Fruit fly (Drosophila melanogaster): ENCODE data around the gene Eo.

Gene Eo

DNA sequence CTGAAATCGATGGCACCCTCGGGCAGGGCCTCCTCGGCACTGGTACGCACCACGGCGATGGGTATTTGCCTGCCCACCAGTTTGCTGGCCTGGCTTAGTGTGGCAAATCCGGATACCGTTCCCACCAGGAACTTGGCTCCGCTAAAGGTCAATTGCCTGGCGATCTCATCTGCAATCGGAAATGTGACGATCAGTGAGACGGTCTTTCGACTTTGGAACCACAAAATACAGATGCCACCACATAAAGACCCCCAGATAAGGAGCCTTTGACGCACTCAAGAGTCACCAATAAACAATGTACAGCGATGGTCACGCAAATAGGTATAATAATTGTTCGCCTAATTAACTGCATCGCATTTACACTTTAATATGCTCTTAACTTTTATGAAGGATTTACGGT lies 17.6 kb upstream of the Eo start:
- TF ChIP-seq CG7101 (tag; optimal IDR thresholded peaks at IDR 0.05) (no peak), toe (GFP tag; optimal IDR thresholded peaks at IDR 0.05) (no peak), CG11617 (GFP tag; optimal IDR thresholded peaks at IDR 0.05) (no peak), Hr96 (GFP tag; optimal IDR thresholded peaks at IDR 0.05) (no peak), Mnt (GFP tag; optimal IDR thresholded peaks at IDR 0.05) (no peak), ovo (GFP tag; optimal IDR thresholded peaks at IDR 0.05) (no peak), cnc (optimal IDR thresholded peaks at IDR 0.05) (no peak), Crg-1 (GFP tag; optimal IDR thresholded peaks at IDR 0.05) (no peak), CG7045 (GFP tag; optimal IDR thresholded peaks at IDR 0.05) (no peak)

DNA sequence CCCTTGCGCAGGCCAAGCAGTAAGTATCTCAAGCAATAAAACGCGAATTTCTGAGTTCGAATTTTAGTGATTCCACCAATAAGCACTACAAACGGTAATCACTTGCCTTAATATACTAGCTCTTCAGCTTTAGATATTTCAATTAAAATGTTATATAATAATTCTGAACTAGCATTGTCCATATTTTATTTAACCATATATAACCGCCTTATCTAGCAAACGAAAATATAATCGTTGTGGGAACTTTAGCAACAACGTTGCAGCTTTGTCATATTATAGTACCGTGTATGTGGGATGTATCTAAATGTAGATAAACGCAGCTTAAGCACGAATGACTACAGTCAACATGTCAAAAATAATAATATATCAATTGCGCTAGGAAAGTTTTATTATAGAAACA lies 12.7 kb upstream of the Eo start:
- TF ChIP-seq CG7045 (GFP tag; optimal IDR thresholded peaks at IDR 0.05), result no peak
- TF ChIP-seq cic (GFP tag; optimal IDR thresholded peaks at IDR 0.05), result no peak
- no peak for TF ChIP-seq Clk (GFP tag; optimal IDR thresholded peaks at IDR 0.05)
- TF ChIP-seq CG12768 (GFP tag; optimal IDR thresholded peaks at IDR 0.05), result no peak
- no peak for TF ChIP-seq CG14711 (tag; optimal IDR thresholded peaks at IDR 0.05)
- TF ChIP-seq kay (GFP tag; ENCODE audit: borderline replicate concordance), result peak; percentile 50
- no peak for TF ChIP-seq cnc (optimal IDR thresholded peaks at IDR 0.05)

DNA sequence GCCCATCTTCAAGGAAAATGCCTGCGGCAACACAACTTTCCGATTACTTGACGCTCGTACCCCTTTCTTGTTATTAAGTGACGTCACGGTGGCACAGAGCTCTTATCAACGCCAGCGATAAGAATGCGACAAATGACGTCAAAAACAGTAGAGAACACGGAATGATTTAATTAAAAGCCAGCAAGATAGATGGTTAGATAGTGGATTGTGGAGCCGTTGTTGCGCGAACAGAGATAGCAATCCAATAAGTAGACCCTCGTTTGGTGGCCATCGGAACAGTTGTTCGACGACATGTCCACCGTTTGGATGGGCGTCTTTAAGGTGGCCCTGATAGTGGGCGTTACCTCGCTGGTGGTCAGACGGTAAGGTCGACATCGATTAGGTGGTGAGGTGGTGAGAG lies 11.2 kb upstream of the Eo start:
- TF ChIP-seq ovo (GFP tag; optimal IDR thresholded peaks at IDR 0.05), result no peak
- no peak for TF ChIP-seq Hr96 (GFP tag; optimal IDR thresholded peaks at IDR 0.05)
- no peak for TF ChIP-seq tj (GFP tag; optimal IDR thresholded peaks at IDR 0.05)
- peak; percentile 26 for TF ChIP-seq cic (GFP tag; optimal IDR thresholded peaks at IDR 0.05)

DNA sequence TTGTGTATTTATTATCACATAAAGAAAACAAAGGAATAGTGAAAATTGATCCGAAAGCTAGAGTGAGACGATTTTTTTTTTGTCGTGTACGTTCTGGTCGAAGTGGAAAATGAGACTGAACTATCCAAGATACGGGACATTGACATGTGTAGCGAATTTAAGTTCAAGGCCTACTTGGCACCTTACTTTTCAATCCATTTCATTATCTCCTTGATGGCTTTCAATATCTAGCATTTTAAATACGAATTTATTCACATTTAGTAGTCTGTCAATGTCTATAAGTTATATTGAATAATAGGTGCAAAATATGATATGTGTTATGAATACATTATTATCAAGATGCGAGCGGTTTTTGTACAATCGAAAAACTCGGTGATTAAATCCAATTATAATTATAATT lies 10.2 kb upstream of the Eo start, which contains the start of gene CG32591:
Gene CG32591 (minus strand): TSS at position 101 of the 400 bp plus-strand sequence.
- TF ChIP-seq Clk (GFP tag; optimal IDR thresholded peaks at IDR 0.05) (no peak), CG14711 (tag; optimal IDR thresholded peaks at IDR 0.05) (no peak), CG12768 (GFP tag; optimal IDR thresholded peaks at IDR 0.05) (no peak), kay (GFP tag; ENCODE audit: borderline replicate concordance) (no peak), cic (GFP tag; optimal IDR thresholded peaks at IDR 0.05) (no peak), toe (GFP tag; optimal IDR thresholded peaks at IDR 0.05) (no peak), Crg-1 (GFP tag; optimal IDR thresholded peaks at IDR 0.05) (no peak), CG33017 (tag; optimal IDR thresholded peaks at IDR 0.05) (no peak), ovo (GFP tag; optimal IDR thresholded peaks at IDR 0.05) (no peak), CG7045 (GFP tag; optimal IDR thresholded peaks at IDR 0.05) (no peak)

DNA sequence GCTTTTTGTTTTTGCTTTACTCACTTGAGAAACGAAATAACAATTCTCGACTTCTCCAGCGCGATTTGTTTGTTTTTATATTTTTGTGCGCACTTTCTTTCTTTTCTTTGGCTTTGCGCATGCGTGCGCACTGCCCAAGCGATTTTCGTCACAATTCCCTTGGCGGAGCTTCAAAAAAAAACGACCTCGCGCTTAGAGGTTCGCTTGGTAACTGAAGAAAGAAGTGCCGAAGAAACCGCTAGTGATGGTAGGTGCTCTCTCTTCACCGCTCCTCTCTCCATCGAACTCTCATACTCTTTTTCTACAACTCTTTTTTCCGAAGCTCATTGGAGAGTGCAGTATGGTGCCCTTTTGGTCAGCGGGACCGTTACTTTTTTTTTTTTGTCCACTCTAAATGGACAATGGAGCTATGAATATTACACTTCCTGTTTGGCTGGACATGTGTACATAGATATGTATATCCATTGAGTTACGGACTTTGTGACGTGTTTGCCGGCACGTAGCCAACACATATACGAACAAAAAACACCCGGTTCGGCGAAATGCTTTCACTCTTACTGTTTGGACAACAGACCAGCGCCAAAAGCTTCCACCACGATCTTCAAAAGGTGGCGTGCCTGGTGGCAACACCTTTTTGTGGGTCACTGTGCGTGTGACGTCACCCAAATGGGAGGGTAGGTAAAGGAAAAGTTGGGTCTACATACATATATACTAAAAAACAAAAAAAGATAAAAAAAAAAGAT lies 4.8 kb upstream of the Eo start, which contains the start of gene CG9503:
Gene CG9503 (minus strand): TSS at position 217 of the 743 bp plus-strand sequence.
- TF ChIP-seq CG7045 (GFP tag; optimal IDR thresholded peaks at IDR 0.05) (no peak), ovo (GFP tag; optimal IDR thresholded peaks at IDR 0.05) (peak; percentile 35)

DNA sequence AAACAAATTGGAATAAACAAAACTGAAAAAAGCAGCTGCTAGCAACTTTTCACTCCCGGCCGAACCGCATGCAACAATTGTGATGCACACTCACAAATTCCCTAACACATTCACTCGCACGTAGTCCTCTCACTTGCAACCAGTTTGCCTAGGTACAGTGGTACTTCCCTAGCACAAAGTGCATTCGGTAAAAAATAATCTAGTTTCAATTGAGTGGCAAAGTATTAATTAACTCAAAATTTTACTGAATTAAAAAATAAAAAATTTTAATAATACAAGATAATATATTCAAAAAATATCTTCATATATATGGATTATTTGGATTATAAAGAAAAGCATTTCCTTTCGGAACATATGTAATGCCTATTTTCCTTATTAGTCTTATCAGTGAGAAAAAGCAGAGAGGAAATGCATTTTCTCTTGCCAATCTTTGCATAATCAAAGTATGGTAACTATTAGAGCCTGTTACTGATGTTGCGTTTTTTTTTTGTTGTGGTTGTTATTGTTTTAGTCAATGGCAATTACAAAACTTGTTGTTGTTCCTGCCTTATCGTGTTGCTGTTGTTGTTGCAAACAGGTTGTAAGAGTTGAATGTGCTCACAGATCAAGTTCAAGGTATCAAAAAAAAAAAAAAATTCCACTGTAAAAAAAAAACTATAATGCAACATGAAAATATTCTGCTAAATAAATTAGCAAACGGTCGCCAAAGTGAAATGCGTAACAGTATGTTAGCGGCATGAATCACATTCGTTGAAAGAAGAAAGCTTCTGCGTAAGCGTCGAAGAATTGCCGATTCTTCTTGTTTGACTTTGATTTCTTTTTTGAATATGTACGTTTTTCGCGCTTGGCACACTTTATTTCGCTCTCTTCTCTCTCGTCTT lies 4.0 kb upstream of the Eo start:
- TF ChIP-seq Clk (GFP tag; optimal IDR thresholded peaks at IDR 0.05) (no peak), ovo (GFP tag; optimal IDR thresholded peaks at IDR 0.05) (no peak), tj (GFP tag; optimal IDR thresholded peaks at IDR 0.05) (no peak), pad (GFP tag; optimal IDR thresholded peaks at IDR 0.05) (no peak), Hr96 (GFP tag; optimal IDR thresholded peaks at IDR 0.05) (no peak), CG7045 (GFP tag; optimal IDR thresholded peaks at IDR 0.05) (no peak), CG14711 (tag; optimal IDR thresholded peaks at IDR 0.05) (no peak), CG5204 (GFP tag; optimal IDR thresholded peaks at IDR 0.05) (no peak), kay (GFP tag; ENCODE audit: borderline replicate concordance) (no peak), Mnt (GFP tag; optimal IDR thresholded peaks at IDR 0.05) (no peak), Crg-1 (GFP tag; optimal IDR thresholded peaks at IDR 0.05) (no peak), CG33017 (tag; optimal IDR thresholded peaks at IDR 0.05) (no peak), CG12768 (GFP tag; optimal IDR thresholded peaks at IDR 0.05) (no peak), CG7101 (tag; optimal IDR thresholded peaks at IDR 0.05) (no peak), CG1620 (GFP tag; optimal IDR thresholded peaks at IDR 0.05) (no peak), cic (GFP tag; optimal IDR thresholded peaks at IDR 0.05) (no peak)

DNA sequence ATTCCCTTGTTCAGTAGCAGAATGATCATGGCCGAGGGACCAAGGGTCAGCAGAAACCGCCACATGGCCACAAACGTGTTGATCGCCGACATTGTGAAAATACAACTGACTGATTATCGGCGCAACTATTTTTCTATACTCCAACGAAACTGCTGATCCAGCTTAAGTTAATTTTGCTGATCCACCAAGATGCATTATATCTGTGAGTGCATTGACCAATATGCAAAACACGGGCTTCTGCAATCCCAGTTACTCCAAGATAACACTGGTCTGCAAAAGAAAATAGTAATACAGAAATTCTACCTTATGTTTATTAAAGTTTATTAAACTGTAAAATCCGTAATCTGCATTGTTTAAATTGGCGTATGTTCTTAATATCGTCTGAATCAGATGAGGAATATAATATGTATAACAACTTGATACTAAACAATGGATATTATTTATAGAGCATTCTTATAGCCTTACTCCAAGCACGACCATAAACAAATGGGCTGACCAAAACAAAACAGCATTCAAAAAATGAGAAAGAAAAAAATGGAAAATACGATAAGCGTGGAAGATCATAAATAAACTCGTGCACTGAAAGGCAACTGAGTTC lies 4.8 kb downstream of the Eo start, which contains the start of gene CG12398:
Gene CG12398 (minus strand): TSS at position 107 of the 598 bp plus-strand sequence.
- TF ChIP-seq bab1 (GFP tag; optimal IDR thresholded peaks at IDR 0.05), result peak; percentile 44
- TF ChIP-seq toe (GFP tag; optimal IDR thresholded peaks at IDR 0.05), result no peak
- TF ChIP-seq CG5204 (GFP tag; optimal IDR thresholded peaks at IDR 0.05), result no peak
- TF ChIP-seq pad (GFP tag; optimal IDR thresholded peaks at IDR 0.05), result no peak
- no peak for TF ChIP-seq Hr96 (GFP tag; optimal IDR thresholded peaks at IDR 0.05)
- no peak for TF ChIP-seq CG12768 (GFP tag; optimal IDR thresholded peaks at IDR 0.05)
- no peak for TF ChIP-seq CG7045 (GFP tag; optimal IDR thresholded peaks at IDR 0.05)
- TF ChIP-seq CG33017 (tag; optimal IDR thresholded peaks at IDR 0.05), result no peak
- TF ChIP-seq tj (GFP tag; optimal IDR thresholded peaks at IDR 0.05), result peak; percentile 94
- TF ChIP-seq Clk (GFP tag; optimal IDR thresholded peaks at IDR 0.05), result no peak
